Fruit fly (Drosophila melanogaster): ENCODE results near the gene CG16853.

CG16853 gene

dm6 chr2L:13554547-13555159, 12.6 kb downstream of the CG16853 start:
- TF ChIP-seq CG8478 (optimal IDR thresholded peaks at IDR 0.05) (no peak), CTCF (optimal IDR thresholded peaks at IDR 0.05) (no peak)

dm6 chr2L:13555397-13555796, 13.3 kb downstream of the CG16853 start:
- no peak for TF ChIP-seq CG8478 (optimal IDR thresholded peaks at IDR 0.05)
- TF ChIP-seq CTCF (optimal IDR thresholded peaks at IDR 0.05) = no peak

dm6 chr2L:13568938-13569337, 26.9 kb downstream of the CG16853 start:
- TF ChIP-seq CG8478 (optimal IDR thresholded peaks at IDR 0.05) (no peak), CTCF (optimal IDR thresholded peaks at IDR 0.05) (no peak)

- TF ChIP-seq CTCF (optimal IDR thresholded peaks at IDR 0.05) (no peak), CG8478 (optimal IDR thresholded peaks at IDR 0.05) (no peak)
Observed at dm6 chr2L:13570016-13570415, 27.9 kb downstream of the CG16853 start.

dm6 chr2L:13570982-13571426, 28.9 kb downstream of the CG16853 start:
- TF ChIP-seq CG8478 (optimal IDR thresholded peaks at IDR 0.05) (no peak), CTCF (optimal IDR thresholded peaks at IDR 0.05) (no peak)

- TF ChIP-seq CTCF (optimal IDR thresholded peaks at IDR 0.05) = no peak
- no peak for TF ChIP-seq CG8478 (optimal IDR thresholded peaks at IDR 0.05)
Observed at dm6 chr2L:13571791-13572451, 29.9 kb downstream of the CG16853 start.

dm6 chr2L:13586655-13587054, 44.6 kb downstream of the CG16853 start:
- TF ChIP-seq CG8478 (optimal IDR thresholded peaks at IDR 0.05) (no peak), CTCF (optimal IDR thresholded peaks at IDR 0.05) (no peak)

dm6 chr2L:13591393-13591792, 49.3 kb downstream of the CG16853 start:
- TF ChIP-seq CTCF (optimal IDR thresholded peaks at IDR 0.05) (no peak), CG8478 (optimal IDR thresholded peaks at IDR 0.05) (no peak)

Data from S2 (cell line).